Worm (Caenorhabditis elegans): Measurements from ENCODE around the gene T05A7.12.

- TF ChIP-seq hmg-4 (GFP tag; optimal IDR thresholded peaks at IDR 0.05): no peak
- TF ChIP-seq scrt-1 (GFP tag; IDR thresholded peaks at IDR 0.05): no peak
- no peak for TF ChIP-seq ceh-13 (GFP tag; optimal IDR thresholded peaks at IDR 0.05)
- no peak for TF ChIP-seq F13C5.2 (tag; optimal IDR thresholded peaks at IDR 0.05)
- no peak for TF ChIP-seq ama-1 (optimal IDR thresholded peaks at IDR 0.05)
- no peak for TF ChIP-seq flt-1 (GFP tag; IDR thresholded peaks at IDR 0.05)
- no peak for TF ChIP-seq ets-7 (tag; optimal IDR thresholded peaks at IDR 0.05)
Measured at ce11 chrII:4684852-4685251, 21.8 kb upstream of the T05A7.12 start.
